Worm (Caenorhabditis elegans) whole organism, early embryonic: ENCODE measurements around the gene T24B8.3.

Experiments used
- B0310.2 ChIP-seq: sonication (generic microtip); optimal IDR thresholded peaks from 2 replicates; lab custom pipeline; 2016; ENCODE audit warnings: mild to moderate bottlenecking, missing genetic modification characterization, missing compliant biosample characterization
- F13C5.2 ChIP-seq: sonication (generic microtip); optimal IDR thresholded peaks from 2 replicates; lab custom pipeline; 2017; ENCODE audit warnings: mild to moderate bottlenecking, missing genetic modification characterization, inconsistent platforms, missing compliant biosample characterization
- aly-1 ChIP-seq: sonication (generic microtip); optimal IDR thresholded peaks from 2 replicates; lab custom pipeline; 2016; ENCODE audit warnings: missing genetic modification characterization, missing compliant biosample characterization
- ama-1 ChIP-seq: fragments of 150-350 bp; optimal IDR thresholded peaks from 2 replicates; lab custom pipeline; 2014
- ceh-13 ChIP-seq: fragments of 200-800 bp; sonication (Bioruptor generic); optimal IDR thresholded peaks from 2 replicates; lab custom pipeline; 2018; ENCODE audit warnings: mild to moderate bottlenecking, missing genetic modification characterization, missing compliant biosample characterization
- ceh-36 ChIP-seq: sonication (generic microtip); optimal IDR thresholded peaks from 2 replicates; lab custom pipeline; 2016; ENCODE audit warnings: missing genetic modification characterization, inconsistent platforms, missing compliant biosample characterization
- ets-7 ChIP-seq: sonication (generic microtip); optimal IDR thresholded peaks from 2 replicates; lab custom pipeline; 2016; ENCODE audit warnings: missing genotype, missing genetic modification characterization, missing compliant biosample characterization
- flt-1 ChIP-seq: fragments of 200-800 bp; sonication (Bioruptor generic); IDR thresholded peaks from 2 replicates; pipeline ENCODE4 v1.3.6; 2022; ENCODE audit warnings: missing genetic modification characterization, missing compliant biosample characterization
- hmbx-1 ChIP-seq: sonication (generic microtip); optimal IDR thresholded peaks from 2 replicates; lab custom pipeline; 2016; ENCODE audit warnings: mild to moderate bottlenecking, missing genetic modification characterization, missing compliant biosample characterization
- hmg-4 ChIP-seq: fragments of 200-800 bp; sonication (Bioruptor generic); optimal IDR thresholded peaks from 2 replicates; lab custom pipeline; 2018; ENCODE audit warnings: mild to moderate bottlenecking, missing genetic modification characterization, missing compliant biosample characterization
- hnd-1 ChIP-seq: sonication (generic microtip); optimal IDR thresholded peaks from 2 replicates; lab custom pipeline; 2016; ENCODE audit warnings: missing genetic modification characterization, missing compliant biosample characterization
- pes-1 ChIP-seq: fragments of 200-800 bp; sonication (Bioruptor generic); IDR thresholded peaks from 2 replicates; pipeline ENCODE4 v1.3.6; 2022; ENCODE audit warnings: missing genetic modification reagents, missing genetic modification characterization, missing compliant biosample characterization
- scrt-1 ChIP-seq: fragments of 200-800 bp; sonication (Bioruptor generic); IDR thresholded peaks from 2 replicates; pipeline ENCODE4 v1.3.6; 2022; ENCODE audit warnings: missing genetic modification characterization, missing compliant biosample characterization
- sea-1 ChIP-seq: fragments of 200-800 bp; sonication (Bioruptor generic); conservative IDR thresholded peaks from 2 replicates; pipeline ENCODE4 v1.3.6; 2022; ENCODE audit warnings: missing genetic modification characterization, missing compliant biosample characterization
- tbx-11 ChIP-seq: fragments of 200-800 bp; sonication (Bioruptor generic); IDR thresholded peaks from 2 replicates; pipeline ENCODE4 v1.3.6; 2022; ENCODE audit warnings: missing genetic modification characterization, missing compliant biosample characterization
- tbx-37 ChIP-seq: fragments of 200-800 bp; sonication (Bioruptor generic); conservative IDR thresholded peaks from 2 replicates; pipeline ENCODE4 v1.3.6; 2022; ENCODE audit warnings: missing genetic modification reagents, missing genetic modification characterization, missing compliant biosample characterization
- tra-4 ChIP-seq: sonication (generic microtip); optimal IDR thresholded peaks from 2 replicates; lab custom pipeline; 2017; ENCODE audit warnings: missing genetic modification characterization, missing compliant biosample characterization

Gene T24B8.3

ce11 chrII:9083093-9083492 lies 22.2 kb upstream of the T24B8.3 start, which contains the start of gene sysm-1:
Gene sysm-1, minus strand, starts transcription at chrII:9083193.
- TF ChIP-seq F13C5.2 (no peak), flt-1 (GFP tag; lab: Robert Waterston, UW) (no peak), B0310.2 (tag; lab: Kevin White, UChicago) (no peak), sea-1 (GFP tag; lab: Robert Waterston, UW) (no peak), pes-1 (GFP tag; lab: Robert Waterston, UW) (no peak), hnd-1 (tag; lab: Kevin White, UChicago) (no peak), hmbx-1 (no peak), hmg-4 (GFP tag; lab: Kevin White, UChicago) (no peak), aly-1 (no peak), ceh-36 (tag; lab: Kevin White, UChicago) (no peak)

DNA sequence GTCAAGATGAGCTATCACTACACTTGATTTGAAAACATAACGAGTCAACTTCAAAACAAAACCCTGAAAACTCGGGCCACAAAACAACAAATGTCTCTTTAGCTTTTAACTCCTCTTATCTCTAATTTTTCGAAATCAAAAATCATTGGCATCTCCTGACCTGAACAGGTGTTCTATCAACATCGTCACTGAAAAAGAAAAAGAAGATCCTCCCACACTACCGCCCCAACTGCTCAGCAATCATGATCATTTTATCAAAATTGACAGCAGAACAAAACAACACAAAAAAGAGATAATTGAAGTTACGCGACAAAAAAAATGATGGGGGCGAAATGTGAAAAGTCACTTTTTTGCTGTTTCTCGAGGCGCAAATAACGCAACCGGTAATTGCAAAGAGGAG lies 17.4 kb upstream of the T24B8.3 start:
- TF ChIP-seq hmbx-1, result no peak
- TF ChIP-seq ama-1 (lab: Kevin White, UChicago), result no peak
- no peak for TF ChIP-seq hmg-4 (GFP tag; lab: Kevin White, UChicago)
- TF ChIP-seq tra-4 (tag; lab: Kevin White, UChicago), result no peak
- TF ChIP-seq aly-1, result no peak
- TF ChIP-seq B0310.2 (tag; lab: Kevin White, UChicago), result no peak
- no peak for TF ChIP-seq ceh-36 (tag; lab: Kevin White, UChicago)

- TF ChIP-seq tbx-11 (GFP tag; lab: Robert Waterston, UW) (no peak), aly-1 (no peak), ama-1 (lab: Kevin White, UChicago) (no peak), pes-1 (GFP tag; lab: Robert Waterston, UW) (no peak), sea-1 (GFP tag; lab: Robert Waterston, UW) (no peak)
Observed at ce11 chrII:9076098-9076879, 15.4 kb upstream of the T24B8.3 start.

ce11 chrII:9074492-9074891 lies 13.6 kb upstream of the T24B8.3 start:
- TF ChIP-seq ets-7 (tag; lab: Kevin White, UChicago) (no peak), tbx-37 (GFP tag; lab: Robert Waterston, UW) (no peak), ama-1 (lab: Kevin White, UChicago) (no peak), sea-1 (GFP tag; lab: Robert Waterston, UW) (no peak), F13C5.2 (no peak), hnd-1 (tag; lab: Kevin White, UChicago) (no peak), hmg-4 (GFP tag; lab: Kevin White, UChicago) (no peak), hmbx-1 (no peak), ceh-36 (tag; lab: Kevin White, UChicago) (no peak), pes-1 (GFP tag; lab: Robert Waterston, UW) (no peak), aly-1 (no peak), ceh-13 (GFP tag; lab: Kevin White, UChicago) (no peak)

ce11 chrII:9072769-9073168 lies 11.8 kb upstream of the T24B8.3 start:
- TF ChIP-seq scrt-1 (GFP tag; lab: Robert Waterston, UW) (no peak), hnd-1 (tag; lab: Kevin White, UChicago) (no peak), tra-4 (tag; lab: Kevin White, UChicago) (no peak), pes-1 (GFP tag; lab: Robert Waterston, UW) (no peak), B0310.2 (tag; lab: Kevin White, UChicago) (no peak), ama-1 (lab: Kevin White, UChicago) (no peak), F13C5.2 (no peak), ceh-13 (GFP tag; lab: Kevin White, UChicago) (no peak), hmbx-1 (no peak), tbx-37 (GFP tag; lab: Robert Waterston, UW) (no peak)

DNA sequence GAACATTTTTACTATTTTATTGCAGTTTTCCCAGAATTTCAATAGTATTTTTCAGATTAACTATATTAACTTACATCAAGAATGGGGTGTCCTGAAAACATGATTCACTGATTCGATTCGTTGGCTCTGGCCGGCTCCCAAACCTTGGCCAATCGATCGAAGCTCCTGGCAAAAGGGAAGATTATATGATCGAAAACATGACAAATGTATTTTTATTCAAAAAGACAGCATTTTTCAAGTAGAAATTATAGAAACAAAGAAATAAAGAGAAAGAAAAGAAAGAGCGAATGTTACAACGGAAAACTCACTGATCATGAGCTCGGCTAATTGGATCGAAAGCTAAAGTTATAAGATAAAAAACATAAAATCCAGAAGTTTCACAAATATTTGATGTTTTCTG lies 9.8 kb upstream of the T24B8.3 start, which contains the start of gene T24B8.4:
Gene T24B8.4 (minus strand): TSS at position 101 of the 400 bp plus-strand sequence.
- TF ChIP-seq sea-1 (GFP tag; lab: Robert Waterston, UW) (no peak), tbx-37 (GFP tag; lab: Robert Waterston, UW) (no peak), hnd-1 (tag; lab: Kevin White, UChicago) (no peak), ceh-36 (tag; lab: Kevin White, UChicago) (no peak), ceh-13 (GFP tag; lab: Kevin White, UChicago) (no peak), aly-1 (no peak), F13C5.2 (no peak), tbx-11 (GFP tag; lab: Robert Waterston, UW) (no peak), ama-1 (lab: Kevin White, UChicago) (no peak), hmg-4 (GFP tag; lab: Kevin White, UChicago) (no peak), ets-7 (tag; lab: Kevin White, UChicago) (no peak), scrt-1 (GFP tag; lab: Robert Waterston, UW) (no peak), B0310.2 (tag; lab: Kevin White, UChicago) (no peak), tra-4 (tag; lab: Kevin White, UChicago) (no peak), flt-1 (GFP tag; lab: Robert Waterston, UW) (no peak), hmbx-1 (no peak)

DNA sequence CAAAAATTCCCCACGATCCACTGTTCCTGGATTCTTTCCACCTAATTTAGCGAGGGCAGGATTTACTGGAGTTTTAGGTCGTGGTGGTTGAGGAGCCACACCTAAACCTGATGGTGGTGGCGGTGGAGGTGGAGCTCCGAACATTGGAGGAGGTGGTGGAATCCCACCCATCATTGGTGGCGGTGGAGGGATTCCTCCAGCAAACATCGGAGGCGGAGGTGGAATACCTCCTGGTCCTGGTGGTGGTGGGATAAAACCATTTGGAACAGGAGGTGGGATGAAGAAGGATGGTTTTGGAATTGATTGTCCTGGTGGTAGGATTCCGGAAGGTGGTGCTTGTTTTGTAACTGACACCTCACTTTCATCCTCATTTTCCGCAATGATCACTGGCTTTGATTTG lies 8.9 kb upstream of the T24B8.3 start:
- TF ChIP-seq tbx-11 (GFP tag; lab: Robert Waterston, UW) (no peak), ceh-36 (tag; lab: Kevin White, UChicago) (no peak), F13C5.2 (no peak), aly-1 (no peak), ets-7 (tag; lab: Kevin White, UChicago) (no peak), hmg-4 (GFP tag; lab: Kevin White, UChicago) (no peak)
